Fruit fly (Drosophila melanogaster) whole organism, embryonic: ENCODE data around the gene Vps29.
A peak's percentile ranks its signal among the peaks of the same experiment; 100 is the strongest.

Experiments
- Antp ChIP-seq: fragments of 200-800 bp; sonication (Bioruptor generic); optimal IDR thresholded peaks from 3 replicates; lab custom pipeline; 2016; ENCODE audit warnings: missing biosample characterization, missing genetic modification characterization
- BEAF-32 ChIP-seq: fragments of 200-800 bp; sonication (Bioruptor generic); optimal IDR thresholded peaks from 3 replicates; lab custom pipeline; 2017; ENCODE audit warnings: missing biosample characterization, missing genetic modification characterization, mild to moderate bottlenecking, moderate library complexity, missing genetic modification reagents
- CG14965 ChIP-seq: fragments of 200-800 bp; sonication (Bioruptor generic); optimal IDR thresholded peaks from 2 replicates; lab custom pipeline; 2016; ENCODE audit warnings: missing biosample characterization, missing genetic modification characterization, borderline replicate concordance
- CG15073 ChIP-seq: fragments of 200-800 bp; sonication (Bioruptor generic); optimal IDR thresholded peaks from 2 replicates; lab custom pipeline; 2016; ENCODE audit warnings: missing biosample characterization, missing genetic modification characterization
- CG15514 ChIP-seq: fragments of 200-800 bp; sonication (Bioruptor generic); optimal IDR thresholded peaks from 3 replicates; lab custom pipeline; 2017; ENCODE audit warnings: missing biosample characterization, missing genetic modification characterization, mild to moderate bottlenecking, moderate library complexity, missing genetic modification reagents
- CG15601 ChIP-seq: fragments of 200-800 bp; sonication (Bioruptor generic); optimal IDR thresholded peaks from 3 replicates; lab custom pipeline; 2019; ENCODE audit warnings: missing biosample characterization, mild to moderate bottlenecking, missing genetic modification characterization, moderate library complexity
- CG1602 ChIP-seq: fragments of 200-800 bp; sonication (Bioruptor generic); optimal IDR thresholded peaks from 3 replicates; lab custom pipeline; 2016; ENCODE audit warnings: missing biosample characterization, missing genetic modification characterization
- CG1603 ChIP-seq: fragments of 200-800 bp; sonication (Bioruptor generic); optimal IDR thresholded peaks from 2 replicates; lab custom pipeline; 2019; ENCODE audit warnings: missing biosample characterization, mild to moderate bottlenecking, missing genetic modification characterization, moderate library complexity
- CG1647 ChIP-seq: fragments of 200-800 bp; sonication (Bioruptor generic); optimal IDR thresholded peaks from 3 replicates; lab custom pipeline; 2016; ENCODE audit warnings: missing biosample characterization, missing genetic modification characterization
- CG17612 ChIP-seq: fragments of 200-800 bp; sonication (Bioruptor generic); IDR thresholded peaks from 2 replicates; pipeline ENCODE4 v1.3.6; 2022; ENCODE audit warnings: missing biosample characterization, missing genetic modification characterization
- CG17802 ChIP-seq: fragments of 200-800 bp; sonication (Bioruptor generic); optimal IDR thresholded peaks from 2 replicates; lab custom pipeline; 2018; ENCODE audit warnings: missing biosample characterization, mild to moderate bottlenecking, missing genetic modification characterization, moderate library complexity
- CG1792 ChIP-seq: fragments of 200-800 bp; sonication (Bioruptor generic); optimal IDR thresholded peaks from 2 replicates; lab custom pipeline; 2016; ENCODE audit warnings: missing biosample characterization, missing genetic modification characterization
- CG34376 ChIP-seq: fragments of 200-800 bp; sonication (Bioruptor generic); optimal IDR thresholded peaks from 2 replicates; lab custom pipeline; 2018; ENCODE audit warnings: missing biosample characterization, mild to moderate bottlenecking, missing genetic modification characterization
- CG3847 ChIP-seq: fragments of 200-800 bp; sonication (Bioruptor generic); IDR thresholded peaks from 2 replicates; pipeline ENCODE4 v1.3.6; 2022; ENCODE audit warnings: missing biosample characterization, missing genetic modification characterization
- CG6765 ChIP-seq: fragments of 200-800 bp; sonication (Bioruptor generic); optimal IDR thresholded peaks from 3 replicates; lab custom pipeline; 2017; ENCODE audit warnings: missing biosample characterization, mild to moderate bottlenecking, missing genetic modification characterization
- CG7745 ChIP-seq: fragments of 200-800 bp; sonication (Bioruptor generic); optimal IDR thresholded peaks from 2 replicates; lab custom pipeline; 2018; ENCODE audit warnings: missing biosample characterization, mild to moderate bottlenecking, missing genetic modification characterization, moderate library complexity
- CG8359 ChIP-seq: fragments of 200-800 bp; sonication (Bioruptor generic); optimal IDR thresholded peaks from 2 replicates; lab custom pipeline; 2017; ENCODE audit warnings: missing biosample characterization, mild to moderate bottlenecking, missing genetic modification characterization, borderline replicate concordance
- CG8924 ChIP-seq: fragments of 200-800 bp; optimal IDR thresholded peaks from 3 replicates; lab custom pipeline; 2019; ENCODE audit warnings: missing biosample characterization, mild to moderate bottlenecking, missing genetic modification characterization, moderate library complexity
- CG8944 ChIP-seq: fragments of 200-800 bp; sonication (Bioruptor generic); optimal IDR thresholded peaks from 3 replicates; lab custom pipeline; 2016; ENCODE audit warnings: missing biosample characterization, missing genetic modification characterization
- CG9727 ChIP-seq: fragments of 200-800 bp; sonication (Bioruptor generic); optimal IDR thresholded peaks from 3 replicates; lab custom pipeline; 2017; ENCODE audit warnings: missing biosample characterization, mild to moderate bottlenecking, missing genetic modification characterization
- Camta ChIP-seq: fragments of 200-800 bp; sonication (Bioruptor generic); optimal IDR thresholded peaks from 2 replicates; lab custom pipeline; 2016; ENCODE audit warnings: missing biosample characterization, missing genetic modification characterization
- Dip3 ChIP-seq: fragments of 200-800 bp; sonication (Bioruptor generic); optimal IDR thresholded peaks from 3 replicates; lab custom pipeline; 2016; ENCODE audit warnings: missing biosample characterization, missing genetic modification characterization
- HLH4C ChIP-seq: fragments of 200-800 bp; sonication (Bioruptor generic); IDR thresholded peaks from 3 replicates; pipeline ENCODE4 v1.3.6; 2022; ENCODE audit warnings: missing biosample characterization, missing genetic modification characterization; ENCODE audit not compliant: partially characterized antibody
- Mes4 ChIP-seq: fragments of 200-800 bp; sonication (Bioruptor generic); optimal IDR thresholded peaks from 2 replicates; lab custom pipeline; 2016; ENCODE audit warnings: missing biosample characterization, missing genetic modification characterization
- NK7.1 ChIP-seq: fragments of 200-800 bp; sonication (Bioruptor generic); optimal IDR thresholded peaks from 3 replicates; lab custom pipeline; 2016; ENCODE audit warnings: missing biosample characterization, missing genetic modification characterization
- Opbp ChIP-seq: fragments of 200-800 bp; sonication (Bioruptor generic); IDR thresholded peaks from 3 replicates; pipeline ENCODE4 v1.3.6; 2022; ENCODE audit warnings: missing biosample characterization, missing genetic modification characterization; ENCODE audit not compliant: partially characterized antibody
- Six4 ChIP-seq: fragments of 200-800 bp; sonication (Bioruptor generic); optimal IDR thresholded peaks from 2 replicates; lab custom pipeline; 2016; ENCODE audit warnings: missing biosample characterization, missing genetic modification characterization
- Spps ChIP-seq: fragments of 200-800 bp; sonication (Bioruptor generic); optimal IDR thresholded peaks from 2 replicates; lab custom pipeline; 2018; ENCODE audit warnings: missing biosample characterization, mild to moderate bottlenecking, missing genetic modification characterization
- TFAM ChIP-seq: fragments of 200-800 bp; sonication (Bioruptor generic); optimal IDR thresholded peaks from 2 replicates; lab custom pipeline; 2017; ENCODE audit warnings: missing biosample characterization, missing genetic modification characterization, inconsistent platforms
- bab2 ChIP-seq: fragments of 200-800 bp; sonication (Bioruptor generic); optimal IDR thresholded peaks from 2 replicates; lab custom pipeline; 2016; ENCODE audit warnings: missing biosample characterization, missing genetic modification characterization
- bigmax ChIP-seq: fragments of 200-800 bp; sonication (Bioruptor generic); optimal IDR thresholded peaks from 2 replicates; lab custom pipeline; 2018; ENCODE audit warnings: missing biosample characterization, mild to moderate bottlenecking, missing genetic modification characterization
- br ChIP-seq: fragments of >200 bp; optimal IDR thresholded peaks from 2 replicates; lab custom pipeline; 2017
- btn ChIP-seq: fragments of 200-800 bp; sonication (Bioruptor generic); optimal IDR thresholded peaks from 2 replicates; lab custom pipeline; 2016; ENCODE audit warnings: missing biosample characterization, missing genetic modification characterization
- chn ChIP-seq: fragments of 200-800 bp; sonication (Bioruptor generic); optimal IDR thresholded peaks from 2 replicates; lab custom pipeline; 2016; ENCODE audit warnings: missing biosample characterization, missing genetic modification characterization
- ems ChIP-seq: fragments of 200-800 bp; sonication (Bioruptor generic); optimal IDR thresholded peaks from 3 replicates; lab custom pipeline; 2016; ENCODE audit warnings: missing biosample characterization, missing genetic modification characterization
- esg ChIP-seq: fragments of 200-800 bp; sonication (Bioruptor generic); conservative IDR thresholded peaks from 2 replicates; pipeline ENCODE4 v1.3.6; 2022; ENCODE audit warnings: missing biosample characterization, missing genetic modification characterization
- her ChIP-seq: fragments of 200-800 bp; sonication (Bioruptor generic); optimal IDR thresholded peaks from 2 replicates; lab custom pipeline; 2016; ENCODE audit warnings: missing biosample characterization, missing genetic modification characterization
- hkb ChIP-seq, 2 experiments: fragments of 200-800 bp in 1 of 2; fragments of >200 bp in 1 of 2; sonication (Bioruptor generic) in 1 of 2; IDR thresholded peaks in 1 of 2; optimal IDR thresholded peaks in 1 of 2; 2 replicates each; pipeline versions ENCODE4 v1.3.6 to Lab custom; 2017 to 2022; ENCODE audit warnings: missing biosample characterization in 1 of 2, missing genetic modification characterization in 1 of 2
- klu ChIP-seq: fragments of 200-800 bp; sonication (Bioruptor generic); IDR thresholded peaks from 2 replicates; pipeline ENCODE4 v1.3.6; 2022; ENCODE audit warnings: missing biosample characterization, missing genetic modification characterization
- lbe ChIP-seq: fragments of 200-800 bp; sonication (Bioruptor generic); optimal IDR thresholded peaks from 2 replicates; lab custom pipeline; 2016; ENCODE audit warnings: missing biosample characterization, mild to moderate bottlenecking, missing genetic modification characterization
- pb ChIP-seq: fragments of 200-800 bp; sonication (Bioruptor generic); optimal IDR thresholded peaks from 3 replicates; lab custom pipeline; 2016; ENCODE audit warnings: missing biosample characterization, missing genetic modification characterization
- pnt ChIP-seq: fragments of 200-800 bp; sonication (Bioruptor generic); optimal IDR thresholded peaks from 3 replicates; lab custom pipeline; 2016; ENCODE audit warnings: missing biosample characterization, missing genetic modification characterization
- row ChIP-seq: fragments of 200-800 bp; sonication (Bioruptor generic); IDR thresholded peaks from 3 replicates; pipeline ENCODE4 v1.3.6; 2022; ENCODE audit warnings: missing biosample characterization, missing genetic modification characterization
- run ChIP-seq: fragments of 200-800 bp; sonication (Bioruptor generic); optimal IDR thresholded peaks from 3 replicates; lab custom pipeline; 2018; ENCODE audit warnings: missing biosample characterization, mild to moderate bottlenecking, missing genetic modification characterization
- sc ChIP-seq, 3 experiments: fragments of >200 bp in 2 of 3; fragments of 200-800 bp in 1 of 3; sonication (Bioruptor generic) in 1 of 3; optimal IDR thresholded peaks; 2 replicates in 2 of 3; 3 replicates in 1 of 3; lab custom pipeline; 2017; ENCODE audit warnings: mild to moderate bottlenecking in 1 of 3, missing biosample characterization in 1 of 3, missing genetic modification characterization in 1 of 3, missing genetic modification reagents in 1 of 3
- slbo ChIP-seq: fragments of 200-800 bp; sonication (Bioruptor generic); IDR thresholded peaks from 2 replicates; pipeline ENCODE4 v1.3.6; 2022; ENCODE audit warnings: missing biosample characterization, missing genetic modification characterization
- tll ChIP-seq, 2 experiments: fragments of 200-800 bp in 1 of 2; fragments of >200 bp in 1 of 2; sonication (Bioruptor generic) in 1 of 2; optimal IDR thresholded peaks; 2 replicates each; lab custom pipeline; 2017 to 2019; ENCODE audit warnings: missing biosample characterization in 2 of 2, missing genetic modification characterization in 2 of 2, mild to moderate bottlenecking in 1 of 2, moderate library complexity in 1 of 2
- wdn ChIP-seq: fragments of 200-800 bp; sonication (Bioruptor generic); IDR thresholded peaks from 2 replicates; pipeline ENCODE4 v1.3.6; 2022; ENCODE audit warnings: missing biosample characterization, missing genetic modification characterization

Vps29 gene

dm6 chr2L:1157679-1158518 is 7.3 kb downstream of the Vps29 start, which contains the start of gene capt (continued):
- TF ChIP-seq CG6765: no peak
- TF ChIP-seq CG8944 (GFP tag; lab: Kevin White, UChicago): no peak
- peak; percentile 22 for TF ChIP-seq CG1602
- no peak for TF ChIP-seq Mes4 (GFP tag; lab: Kevin White, UChicago)
- no peak for TF ChIP-seq CG15601 (tag; lab: Kevin White, UChicago)
- TF ChIP-seq Dip3 (GFP tag; lab: Kevin White, UChicago): peak; percentile 16
- peak; percentile 35 for TF ChIP-seq CG8924 (tag; lab: Kevin White, UChicago)
- TF ChIP-seq pb: no peak
- TF ChIP-seq CG3847: 0 out of 2 replicates have a peak, but pooled peaks have one; percentile 11
- peak; percentile 18 for TF ChIP-seq CG9727 (GFP tag; lab: Kevin White, UChicago)
- no peak for TF ChIP-seq Camta (GFP tag; lab: Kevin White, UChicago)
- no peak for TF ChIP-seq CG1792 (GFP tag; lab: Kevin White, UChicago)
- no peak for TF ChIP-seq pnt
- TF ChIP-seq TFAM: no peak
- TF ChIP-seq CG15073: no peak
- TF ChIP-seq HLH4C: no peak
- no peak for TF ChIP-seq Spps
- TF ChIP-seq CG17802 (tag; lab: Kevin White, UChicago): no peak
- TF ChIP-seq Six4 (GFP tag; lab: Kevin White, UChicago): no peak
- no peak for TF ChIP-seq tll (GFP tag; optimal IDR thresholded peaks at IDR 0.05; lab: Kevin White, UChicago)
- TF ChIP-seq klu (GFP tag; lab: Robert Waterston, UW): no peak
- TF ChIP-seq run (tag; lab: Kevin White, UChicago): no peak
- no peak for TF ChIP-seq ems
- TF ChIP-seq CG1647 (GFP tag; lab: Kevin White, UChicago): no peak
- no peak for TF ChIP-seq wdn (GFP tag; lab: Robert Waterston, UW)
- no peak for TF ChIP-seq sc (optimal IDR thresholded peaks at IDR 0.05; lab: Kevin White, UChicago)
- no peak for TF ChIP-seq sc (GFP tag; optimal IDR thresholded peaks at IDR 0.05; lab: Kevin White, UChicago)
- peak; percentile 68 for TF ChIP-seq slbo (GFP tag; lab: Robert Waterston, UW)
- peak; percentile 52 for TF ChIP-seq bigmax (GFP tag; lab: Kevin White, UChicago)
- TF ChIP-seq CG14965 (GFP tag; lab: Kevin White, UChicago): no peak
- TF ChIP-seq esg (GFP tag; lab: Robert Waterston, UW): peak; percentile 31
- no peak for TF ChIP-seq NK7.1
- no peak for TF ChIP-seq Antp (GFP tag; lab: Kevin White, UChicago)
- no peak for TF ChIP-seq hkb (optimal IDR thresholded peaks at IDR 0.05; lab: Kevin White, UChicago)
- TF ChIP-seq hkb (GFP tag; IDR thresholded peaks at IDR 0.05; lab: Robert Waterston, UW): no peak
- peak; percentile 2 for TF ChIP-seq her (GFP tag; lab: Kevin White, UChicago)
- TF ChIP-seq BEAF-32 (GFP tag; lab: Kevin White, UChicago): peak; percentile 24
- TF ChIP-seq bab2: peak; percentile 40
- no peak for TF ChIP-seq Opbp (GFP tag; lab: Robert Waterston, UW)
- TF ChIP-seq CG8359 (GFP tag; lab: Kevin White, UChicago): no peak
- no peak for TF ChIP-seq br (lab: Kevin White, UChicago)
- no peak for TF ChIP-seq CG34376 (GFP tag; lab: Kevin White, UChicago)
- no peak for TF ChIP-seq lbe (GFP tag; lab: Kevin White, UChicago)
- TF ChIP-seq CG7745 (tag; lab: Kevin White, UChicago): no peak
- peak; percentile 14 for TF ChIP-seq chn (GFP tag; lab: Kevin White, UChicago)
- TF ChIP-seq CG15514 (GFP tag; lab: Kevin White, UChicago): peak; percentile 50
- no peak for TF ChIP-seq btn (GFP tag; lab: Kevin White, UChicago)
- TF ChIP-seq CG17612 (GFP tag; lab: Robert Waterston, UW): no peak
- peak; percentile 39 for TF ChIP-seq CG1603
- peak; percentile 94 for TF ChIP-seq row (GFP tag; lab: Robert Waterston, UW)
